Worm (Caenorhabditis elegans) whole organism, L3 larva: ENCODE results near the gene asp-2.

Source experiments
- R02D3.7 ChIP-seq: fragments of 150-350 bp; optimal IDR thresholded peaks from 2 replicates; lab custom pipeline; 2014; ENCODE audit warnings: missing biosample characterization, missing genetic modification characterization
- ZK546.5 ChIP-seq: sonication (generic microtip); optimal IDR thresholded peaks from 2 replicates; lab custom pipeline; 2017; ENCODE audit warnings: missing biosample characterization, missing genetic modification characterization
- aly-2 ChIP-seq: fragments of 150-350 bp; optimal IDR thresholded peaks from 2 replicates; lab custom pipeline; 2014; ENCODE audit warnings: missing biosample characterization, missing genetic modification characterization
- ama-1 ChIP-seq: fragments of 150-350 bp; optimal IDR thresholded peaks from 2 replicates; lab custom pipeline; 2018
- ceh-16 ChIP-seq: sonication (generic microtip); optimal IDR thresholded peaks from 2 replicates; lab custom pipeline; 2017; ENCODE audit warnings: missing biosample characterization, missing genetic modification characterization
- ceh-28 ChIP-seq: fragments of 150-350 bp; optimal IDR thresholded peaks from 2 replicates; lab custom pipeline; 2014; ENCODE audit warnings: missing biosample characterization, missing genetic modification reagents, missing genetic modification characterization
- ceh-82 ChIP-seq: fragments of 150-350 bp; optimal IDR thresholded peaks from 2 replicates; lab custom pipeline; 2014; ENCODE audit warnings: missing biosample characterization, missing genetic modification characterization
- ceh-9 ChIP-seq: sonication (generic microtip); optimal IDR thresholded peaks from 2 replicates; lab custom pipeline; 2018; ENCODE audit warnings: missing biosample characterization, missing genetic modification characterization
- daf-12 ChIP-seq: fragments of 150-350 bp; optimal IDR thresholded peaks from 2 replicates; lab custom pipeline; 2014; ENCODE audit warnings: missing biosample characterization, missing genetic modification reagents, missing genetic modification characterization
- egl-27 ChIP-seq: sonication (generic microtip); optimal IDR thresholded peaks from 4 replicates; lab custom pipeline; 2017; ENCODE audit warnings: missing biosample characterization, missing genetic modification reagents, missing genetic modification characterization
- egl-5 ChIP-seq: fragments of 150-350 bp; optimal IDR thresholded peaks from 2 replicates; lab custom pipeline; 2017; ENCODE audit warnings: missing biosample characterization, missing genetic modification reagents, missing genetic modification characterization, inconsistent platforms
- elt-1 ChIP-seq: fragments of 150-350 bp; optimal IDR thresholded peaks from 2 replicates; lab custom pipeline; 2014; ENCODE audit warnings: missing biosample characterization, missing genetic modification characterization
- elt-2 ChIP-seq: sonication (generic microtip); optimal IDR thresholded peaks from 2 replicates; lab custom pipeline; 2016; ENCODE audit warnings: missing genetic modification reagents, mild to moderate bottlenecking, missing genetic modification characterization, missing compliant biosample characterization
- fkh-2 ChIP-seq: fragments of 150-350 bp; optimal IDR thresholded peaks from 2 replicates; lab custom pipeline; 2014; ENCODE audit warnings: missing biosample characterization, missing genetic modification reagents, missing genetic modification characterization
- fos-1 ChIP-seq: fragments of 150-350 bp; optimal IDR thresholded peaks from 2 replicates; lab custom pipeline; 2014; ENCODE audit warnings: missing biosample characterization, missing genetic modification characterization
- hmg-11 ChIP-seq: sonication (generic microtip); optimal IDR thresholded peaks from 2 replicates; lab custom pipeline; 2016; ENCODE audit warnings: missing genetic modification characterization, missing compliant biosample characterization
- jun-1 ChIP-seq: fragments of 150-350 bp; optimal IDR thresholded peaks from 2 replicates; lab custom pipeline; 2014; ENCODE audit warnings: missing biosample characterization, missing genetic modification reagents, missing genetic modification characterization
- lin-15B ChIP-seq: fragments of 150-350 bp; optimal IDR thresholded peaks from 2 replicates; lab custom pipeline; 2014; ENCODE audit warnings: missing biosample characterization, missing genetic modification characterization
- lin-39 ChIP-seq: fragments of 150-350 bp; optimal IDR thresholded peaks from 2 replicates; lab custom pipeline; 2018; ENCODE audit warnings: missing biosample characterization, missing genetic modification reagents, missing genetic modification characterization
- mdl-1 ChIP-seq: fragments of 150-350 bp; optimal IDR thresholded peaks from 2 replicates; lab custom pipeline; 2014; ENCODE audit warnings: missing biosample characterization, missing genetic modification characterization
- mml-1 ChIP-seq: fragments of 150-350 bp; sonication (generic microtip); optimal IDR thresholded peaks from 3 replicates; lab custom pipeline; 2014; ENCODE audit warnings: missing biosample characterization, missing genetic modification characterization
- nfya-1 ChIP-seq: sonication (generic microtip); optimal IDR thresholded peaks from 2 replicates; lab custom pipeline; 2017; ENCODE audit warnings: missing genetic modification characterization, mild to moderate bottlenecking, missing compliant biosample characterization, antibody characterized with exemption, moderate library complexity; ENCODE audit not compliant: insufficient read depth
- nhr-23 ChIP-seq: fragments of 150-350 bp; optimal IDR thresholded peaks from 2 replicates; lab custom pipeline; 2014; ENCODE audit warnings: missing biosample characterization, missing genetic modification reagents, missing genetic modification characterization
- nhr-25 ChIP-seq: sonication (generic microtip); optimal IDR thresholded peaks from 2 replicates; lab custom pipeline; 2017; ENCODE audit warnings: missing biosample characterization, missing genetic modification characterization
- nhr-28 ChIP-seq: fragments of 150-350 bp; optimal IDR thresholded peaks from 2 replicates; lab custom pipeline; 2014; ENCODE audit warnings: missing biosample characterization, missing genetic modification characterization
- nhr-43 ChIP-seq: sonication (generic microtip); optimal IDR thresholded peaks from 2 replicates; lab custom pipeline; 2016; ENCODE audit warnings: mild to moderate bottlenecking, missing genetic modification characterization, missing compliant biosample characterization; ENCODE audit not compliant: poor library complexity, severe bottlenecking
- nhr-67 ChIP-seq: fragments of 150-350 bp; optimal IDR thresholded peaks from 2 replicates; lab custom pipeline; 2014; ENCODE audit warnings: missing biosample characterization, missing genetic modification characterization
- nhr-76 ChIP-seq: fragments of 150-350 bp; sonication (generic microtip); optimal IDR thresholded peaks from 5 replicates; lab custom pipeline; 2014; ENCODE audit warnings: missing biosample characterization, missing genetic modification characterization
- nhr-77 ChIP-seq: fragments of 150-350 bp; optimal IDR thresholded peaks from 2 replicates; lab custom pipeline; 2014; ENCODE audit warnings: missing biosample characterization, missing genetic modification characterization
- pha-4 ChIP-seq: fragments of 150-350 bp; optimal IDR thresholded peaks from 2 replicates; lab custom pipeline; 2014; ENCODE audit warnings: missing biosample characterization, missing genetic modification reagents, missing genetic modification characterization
- pqm-1 ChIP-seq: fragments of 150-350 bp; optimal IDR thresholded peaks from 2 replicates; lab custom pipeline; 2017; ENCODE audit warnings: missing biosample characterization, missing genetic modification characterization, inconsistent platforms
- snpc-4 ChIP-seq: fragments of 150-350 bp; optimal IDR thresholded peaks from 2 replicates; lab custom pipeline; 2014; ENCODE audit warnings: missing biosample characterization, missing genetic modification characterization
- tbx-2 ChIP-seq: sonication (generic microtip); optimal IDR thresholded peaks from 2 replicates; lab custom pipeline; 2016; ENCODE audit warnings: mild to moderate bottlenecking, missing genetic modification characterization, missing compliant biosample characterization
- unc-62 ChIP-seq: fragments of 150-350 bp; sonication (generic microtip); optimal IDR thresholded peaks from 4 replicates; lab custom pipeline; 2014; ENCODE audit warnings: missing biosample characterization, missing genetic modification reagents, missing genetic modification characterization
- ztf-11 ChIP-seq: fragments of 150-350 bp; optimal IDR thresholded peaks from 2 replicates; lab custom pipeline; 2014; ENCODE audit warnings: missing biosample characterization, missing genetic modification characterization
- ztf-4 ChIP-seq: fragments of 150-350 bp; optimal IDR thresholded peaks from 2 replicates; lab custom pipeline; 2014; ENCODE audit warnings: missing biosample characterization, missing genetic modification characterization

asp-2 gene

ce11 chrV:9212499-9212898 lies 9.6 kb downstream of the asp-2 start:
- peak; percentile 92 for TF ChIP-seq egl-5
- peak; percentile 53 for TF ChIP-seq elt-2 (tag; lab: Kevin White, UChicago)
- peak; percentile 54 for TF ChIP-seq nhr-23 (tag; lab: Kevin White, UChicago)
- TF ChIP-seq ztf-4 (tag; lab: Kevin White, UChicago) = no peak
- peak; percentile 17 for TF ChIP-seq fkh-2
- TF ChIP-seq hmg-11 (tag; lab: Kevin White, UChicago) = peak; percentile 54
- no peak for TF ChIP-seq nhr-77 (tag; lab: Kevin White, UChicago)
- no peak for TF ChIP-seq egl-27 (tag; lab: Kevin White, UChicago)
- TF ChIP-seq nhr-43 (tag; lab: Kevin White, UChicago) = no peak
- peak; percentile 33 for TF ChIP-seq pqm-1
- no peak for TF ChIP-seq ceh-9 (tag; lab: Kevin White, UChicago)
- no peak for TF ChIP-seq mdl-1
- no peak for TF ChIP-seq nhr-67 (tag; lab: Kevin White, UChicago)
- no peak for TF ChIP-seq ceh-28 (tag; lab: Kevin White, UChicago)
- peak; percentile 73 for TF ChIP-seq snpc-4
- no peak for TF ChIP-seq ceh-16 (tag; lab: Kevin White, UChicago)
- TF ChIP-seq nhr-25 (tag; lab: Kevin White, UChicago) = peak; percentile 80
- TF ChIP-seq ZK546.5 (tag; lab: Kevin White, UChicago) = no peak
- peak; percentile 91 for TF ChIP-seq pha-4 (tag; lab: Kevin White, UChicago)
- no peak for TF ChIP-seq fos-1 (tag; lab: Kevin White, UChicago)
- peak; percentile 81 for TF ChIP-seq nfya-1
- TF ChIP-seq lin-39 (tag; lab: Kevin White, UChicago) = peak; percentile 79
- no peak for TF ChIP-seq ztf-11 (tag; lab: Kevin White, UChicago)
- peak; percentile 90 for TF ChIP-seq lin-15B (tag; lab: Kevin White, UChicago)

ce11 chrV:9213554-9213953 lies 10.7 kb downstream of the asp-2 start, which contains the start of gene mdt-27:
mdt-27 (minus strand) TSS chrV:9213654.
- TF ChIP-seq daf-12 (tag; lab: Kevin White, UChicago) (no peak), elt-1 (tag; lab: Kevin White, UChicago) (no peak), egl-5 (no peak), egl-27 (tag; lab: Kevin White, UChicago) (no peak), mml-1 (tag; lab: Kevin White, UChicago) (no peak), nhr-76 (tag; lab: Kevin White, UChicago) (no peak), ama-1 (no peak), ceh-82 (tag; lab: Kevin White, UChicago) (no peak), tbx-2 (tag; lab: Kevin White, UChicago) (no peak)
- TF ChIP-seq, all 47 proteins: peak for 0

ce11 chrV:9217158-9217557 lies 14.3 kb downstream of the asp-2 start, which contains the start of gene pacs-1:
pacs-1 (minus strand) TSS chrV:9217258.
- TF ChIP-seq lin-15B (tag; lab: Kevin White, UChicago) = no peak
- TF ChIP-seq nhr-43 (tag; lab: Kevin White, UChicago) = no peak
- TF ChIP-seq jun-1 = no peak
- TF ChIP-seq R02D3.7 (tag; lab: Kevin White, UChicago) = no peak
- no peak for TF ChIP-seq aly-2 (tag; lab: Kevin White, UChicago)
- TF ChIP-seq, all 47 proteins: peak for 0

- peak; percentile 93 for TF ChIP-seq unc-62
- no peak for TF ChIP-seq nhr-28
- no peak for TF ChIP-seq ceh-9 (tag; lab: Kevin White, UChicago)
- TF ChIP-seq snpc-4 = no peak
- peak; percentile 84 for TF ChIP-seq elt-1 (tag; lab: Kevin White, UChicago)
- peak; percentile 54 for TF ChIP-seq lin-39 (tag; lab: Kevin White, UChicago)
Observed at ce11 chrV:9218214-9218613, 15.3 kb downstream of the asp-2 start.
